Worm (Caenorhabditis elegans): ENCODE data around the gene kynu-1.

ce11 chrX:6121279-6121678, 12.1 kb upstream of the kynu-1 start:
- TF ChIP-seq dao-5 (tag; optimal IDR thresholded peaks at IDR 0.05) (no peak), him-1 (tag; optimal IDR thresholded peaks at IDR 0.05) (no peak), W03F9.2 (tag; optimal IDR thresholded peaks at IDR 0.05) (no peak)
